Fruit fly (Drosophila melanogaster) S2 (cell line): ENCODE results near the gene CG5676.

ENCODE experiments used
- CG8478 ChIP-seq: fragments of >200 bp; optimal IDR thresholded peaks from 2 replicates; lab custom pipeline; 2018
- CTCF ChIP-seq, 2 experiments: fragments of >200 bp; optimal IDR thresholded peaks; 2 replicates each; lab custom pipeline; 2018

dm6 chr2L:10220501-10221386, 34.9 kb downstream of the CG5676 start, which contains the start of the genes Npc1a and Prosalpha6:
- TF ChIP-seq CTCF (optimal IDR thresholded peaks at IDR 0.05; lab: Kevin White, UChicago) (no peak), CG8478 (lab: Kevin White, UChicago) (no peak)
